Fruit fly (Drosophila melanogaster): ENCODE data around the gene Or65b.

Or65b gene

dm6 chr3L:6355032-6355431 lies 29.6 kb downstream of the Or65b start:
- TF ChIP-seq HLH106 (tag; optimal IDR thresholded peaks at IDR 0.05), result no peak
- TF ChIP-seq Dfd (GFP tag; optimal IDR thresholded peaks at IDR 0.05), result no peak
- TF ChIP-seq Mio (GFP tag; optimal IDR thresholded peaks at IDR 0.05), result no peak
- TF ChIP-seq sv (GFP tag; optimal IDR thresholded peaks at IDR 0.05), result no peak
- no peak for TF ChIP-seq rgr (GFP tag; optimal IDR thresholded peaks at IDR 0.05)
- no peak for TF ChIP-seq jim (GFP tag; optimal IDR thresholded peaks at IDR 0.05)
- no peak for TF ChIP-seq h (GFP tag; optimal IDR thresholded peaks at IDR 0.05)
- TF ChIP-seq woc (GFP tag; optimal IDR thresholded peaks at IDR 0.05), result no peak
- no peak for TF ChIP-seq dmrt93B (GFP tag; optimal IDR thresholded peaks at IDR 0.05)
- TF ChIP-seq CrebA (GFP tag; optimal IDR thresholded peaks at IDR 0.05; ENCODE audit: borderline replicate concordance), result no peak
- no peak for TF ChIP-seq brk (GFP tag; optimal IDR thresholded peaks at IDR 0.05)
- no peak for TF ChIP-seq Myc (optimal IDR thresholded peaks at IDR 0.05)
- TF ChIP-seq Hr78 (GFP tag; optimal IDR thresholded peaks at IDR 0.05), result no peak
- TF ChIP-seq Abd-B (GFP tag; optimal IDR thresholded peaks at IDR 0.05), result no peak
- no peak for TF ChIP-seq Hr83 (GFP tag; optimal IDR thresholded peaks at IDR 0.05; ENCODE audit: poor library complexity, severe bottlenecking)
- TF ChIP-seq Vsx2 (GFP tag; optimal IDR thresholded peaks at IDR 0.05; ENCODE audit: partially characterized antibody), result no peak
- no peak for TF ChIP-seq fru (GFP tag; optimal IDR thresholded peaks at IDR 0.05)

DNA sequence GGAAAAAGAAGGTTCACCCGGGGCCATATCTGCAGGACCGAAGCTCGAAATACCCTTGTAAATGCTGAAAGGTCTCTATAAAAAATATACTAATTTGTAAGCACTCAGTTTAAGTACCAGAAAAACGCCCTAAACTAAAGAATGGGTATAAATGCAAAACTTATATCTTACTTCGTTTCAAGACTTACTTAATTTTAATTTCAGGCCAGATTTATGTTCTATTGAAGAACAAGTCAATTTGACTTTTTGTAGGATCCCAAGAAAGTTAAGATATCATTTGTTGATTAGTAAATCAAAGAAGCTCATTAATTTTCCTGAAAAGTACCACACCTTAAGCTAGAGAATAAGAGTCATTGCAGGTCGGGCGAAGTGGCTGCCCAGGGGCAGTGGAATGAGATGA lies 31.7 kb downstream of the Or65b start:
- TF ChIP-seq woc (GFP tag; optimal IDR thresholded peaks at IDR 0.05), result peak; percentile 51
- TF ChIP-seq psq (GFP tag; optimal IDR thresholded peaks at IDR 0.05), result peak; percentile 27
- peak; percentile 29 for TF ChIP-seq OdsH (GFP tag; optimal IDR thresholded peaks at IDR 0.05)
- TF ChIP-seq ey (GFP tag; optimal IDR thresholded peaks at IDR 0.05), result peak; percentile 26
- TF ChIP-seq h (GFP tag; optimal IDR thresholded peaks at IDR 0.05), result peak; percentile 31
- TF ChIP-seq dmrt93B (GFP tag; optimal IDR thresholded peaks at IDR 0.05), result peak; percentile 24
- no peak for TF ChIP-seq sage (GFP tag; optimal IDR thresholded peaks at IDR 0.05)
- TF ChIP-seq dl (GFP tag; optimal IDR thresholded peaks at IDR 0.05; ENCODE audit: insufficient read depth in 1 of 2, partially characterized antibody in 2 of 2), result no peak
- peak; percentile 19 for TF ChIP-seq Sp1 (GFP tag; optimal IDR thresholded peaks at IDR 0.05)
- no peak for TF ChIP-seq jim (GFP tag; optimal IDR thresholded peaks at IDR 0.05)
- TF ChIP-seq pan (optimal IDR thresholded peaks at IDR 0.05), result no peak
- TF ChIP-seq HLH106 (tag; optimal IDR thresholded peaks at IDR 0.05), result peak; percentile 4
- TF ChIP-seq fru (GFP tag; optimal IDR thresholded peaks at IDR 0.05), result peak; percentile 58
- no peak for TF ChIP-seq CrebA (GFP tag; optimal IDR thresholded peaks at IDR 0.05; ENCODE audit: borderline replicate concordance)
- TF ChIP-seq br (GFP tag; optimal IDR thresholded peaks at IDR 0.05), result no peak
- TF ChIP-seq foxo (GFP tag; optimal IDR thresholded peaks at IDR 0.05), result peak in 1 of 2 experiments; percentile 32

dm6 chr3L:6358501-6358900 lies 33.1 kb downstream of the Or65b start:
- TF ChIP-seq sv (GFP tag; optimal IDR thresholded peaks at IDR 0.05) (no peak), fru (GFP tag; optimal IDR thresholded peaks at IDR 0.05) (peak; percentile 57), Rel (GFP tag; optimal IDR thresholded peaks at IDR 0.05) (no peak), Rel (tag; optimal IDR thresholded peaks at IDR 0.05) (no peak), Sp1 (GFP tag; optimal IDR thresholded peaks at IDR 0.05) (peak; percentile 61), CG32264 (GFP tag; optimal IDR thresholded peaks at IDR 0.05) (no peak), Hr78 (GFP tag; optimal IDR thresholded peaks at IDR 0.05) (no peak), Hnf4 (GFP tag; optimal IDR thresholded peaks at IDR 0.05) (peak; percentile 60), OdsH (GFP tag; optimal IDR thresholded peaks at IDR 0.05) (peak; percentile 61), lola (GFP tag; optimal IDR thresholded peaks at IDR 0.05) (no peak), Dfd (GFP tag; optimal IDR thresholded peaks at IDR 0.05) (no peak), dsf (GFP tag; optimal IDR thresholded peaks at IDR 0.05; ENCODE audit: borderline replicate concordance) (no peak), GATAd (GFP tag; optimal IDR thresholded peaks at IDR 0.05) (no peak), tai (GFP tag; optimal IDR thresholded peaks at IDR 0.05) (no peak), CG9705 (GFP tag; optimal IDR thresholded peaks at IDR 0.05) (peak; percentile 7), brk (GFP tag; optimal IDR thresholded peaks at IDR 0.05) (peak; percentile 42), Mio (GFP tag; optimal IDR thresholded peaks at IDR 0.05) (no peak), dl (GFP tag; optimal IDR thresholded peaks at IDR 0.05; ENCODE audit: insufficient read depth in 1 of 2, partially characterized antibody in 2 of 2) (no peak), pan (optimal IDR thresholded peaks at IDR 0.05) (no peak), Myc (optimal IDR thresholded peaks at IDR 0.05) (no peak), br (GFP tag; optimal IDR thresholded peaks at IDR 0.05) (peak; percentile 45), h (GFP tag; optimal IDR thresholded peaks at IDR 0.05) (peak; percentile 74), N (GFP tag; optimal IDR thresholded peaks at IDR 0.05) (no peak), rgr (GFP tag; optimal IDR thresholded peaks at IDR 0.05) (peak; percentile 70), foxo (GFP tag; optimal IDR thresholded peaks at IDR 0.05) (peak in 1 of 2 experiments; percentile 68), Vsx2 (GFP tag; optimal IDR thresholded peaks at IDR 0.05; ENCODE audit: partially characterized antibody) (no peak), ey (GFP tag; optimal IDR thresholded peaks at IDR 0.05) (peak; percentile 53), jim (GFP tag; optimal IDR thresholded peaks at IDR 0.05) (no peak), Jra (GFP tag; optimal IDR thresholded peaks at IDR 0.05) (peak; percentile 2), Dif (GFP tag; optimal IDR thresholded peaks at IDR 0.05; ENCODE audit: partially characterized antibody) (no peak), psq (GFP tag; optimal IDR thresholded peaks at IDR 0.05) (peak; percentile 24), CrebA (GFP tag; optimal IDR thresholded peaks at IDR 0.05; ENCODE audit: borderline replicate concordance) (no peak), Abd-B (GFP tag; optimal IDR thresholded peaks at IDR 0.05) (no peak), HLH106 (tag; optimal IDR thresholded peaks at IDR 0.05) (peak; percentile 55), dmrt93B (GFP tag; optimal IDR thresholded peaks at IDR 0.05) (peak; percentile 24)

Data from whole organism, wandering third instar larva.